Fruit fly (Drosophila melanogaster) whole organism: Measurements from ENCODE around the gene CG3246.

Source experiments
- CG8478 ChIP-seq: fragments of >200 bp; optimal IDR thresholded peaks from 2 replicates; lab custom pipeline; 2018; ENCODE audit warnings: inconsistent platforms
- EcR ChIP-seq, 2 experiments: fragments of >200 bp; optimal IDR thresholded peaks; 2 replicates each; lab custom pipeline; 2017; ENCODE audit warnings: missing biosample characterization in 2 of 2, missing genetic modification characterization in 2 of 2, missing genetic modification reagents in 2 of 2
- pan ChIP-seq: fragments of >200 bp; optimal IDR thresholded peaks from 2 replicates; lab custom pipeline; 2017
- psq ChIP-seq: fragments of >200 bp; optimal IDR thresholded peaks from 2 replicates; lab custom pipeline; 2017

dm6 chr2L:3465918-3466727, 4.4 kb upstream of the CG3246 start, which contains the start of the genes msl-2 and ND-PDSW:
- TF ChIP-seq pan (lab: Kevin White, UChicago) (no peak), CG8478 (lab: Kevin White, UChicago) (no peak), EcR (GFP tag; optimal IDR thresholded peaks at IDR 0.05; lab: Kevin White, UChicago) (no peak), psq (lab: Kevin White, UChicago) (no peak)
